Worm (Caenorhabditis elegans) whole organism, L1 larva: Measurements from ENCODE around the gene col-170.

Experiments used
- C04F5.9 ChIP-seq: sonication (generic microtip); optimal IDR thresholded peaks from 2 replicates; lab custom pipeline; 2016; ENCODE audit warnings: missing genetic modification characterization, missing compliant biosample characterization
- C34B4.2 ChIP-seq: sonication (generic microtip); optimal IDR thresholded peaks from 2 replicates; lab custom pipeline; 2017; ENCODE audit warnings: mild to moderate bottlenecking, missing genetic modification characterization, missing compliant biosample characterization
- ceh-8 ChIP-seq: fragments of 200-800 bp; sonication (Bioruptor generic); optimal IDR thresholded peaks from 2 replicates; lab custom pipeline; 2018; ENCODE audit warnings: mild to moderate bottlenecking, missing genetic modification characterization, moderate library complexity, missing compliant biosample characterization
- ceh-82 ChIP-seq, 3 experiments: fragments of 150-350 bp in 1 of 3; sonication (generic microtip) in 2 of 3; optimal IDR thresholded peaks; 2 replicates each; lab custom pipeline; 2014 to 2017; ENCODE audit warnings: missing biosample characterization in 3 of 3, missing genetic modification characterization in 3 of 3
- efl-1 ChIP-seq, 4 experiments: fragments of 150-350 bp; optimal IDR thresholded peaks in 3 of 4; peaks in 1 of 4; 1 replicate in 1 of 4; 2 replicates in 3 of 4; lab custom pipeline; 2014; ENCODE audit warnings: missing biosample characterization in 2 of 4, missing genetic modification characterization in 2 of 4, missing genetic modification reagents in 2 of 4
- elt-3 ChIP-seq, 6 experiments: fragments of 150-350 bp in 1 of 6; sonication (generic microtip); optimal IDR thresholded peaks; 2 replicates each; lab custom pipeline; 2017 to 2018; ENCODE audit warnings: missing biosample characterization in 6 of 6, missing genetic modification characterization in 6 of 6, inconsistent platforms in 1 of 6
- fkh-10 ChIP-seq: sonication (generic microtip); optimal IDR thresholded peaks from 2 replicates; lab custom pipeline; 2017; ENCODE audit warnings: missing biosample characterization, missing genetic modification reagents, missing genetic modification characterization
- grh-1 ChIP-seq: fragments of 200-800 bp; sonication (Bioruptor generic); IDR thresholded peaks from 2 replicates; pipeline ENCODE4 v1.3.6; 2022; ENCODE audit warnings: missing genetic modification reagents, missing genetic modification characterization, missing compliant biosample characterization
- hlh-17 ChIP-seq: fragments of 200-800 bp; sonication (Bioruptor generic); optimal IDR thresholded peaks from 2 replicates; lab custom pipeline; 2018; ENCODE audit warnings: missing genetic modification characterization, mild to moderate bottlenecking, missing compliant biosample characterization, moderate library complexity, borderline replicate concordance
- hlh-4 ChIP-seq: sonication (generic microtip); optimal IDR thresholded peaks from 2 replicates; lab custom pipeline; 2016; ENCODE audit warnings: mild to moderate bottlenecking, missing genetic modification characterization, missing compliant biosample characterization
- irx-1 ChIP-seq: sonication (generic microtip); optimal IDR thresholded peaks from 2 replicates; lab custom pipeline; 2016; ENCODE audit warnings: missing genetic modification characterization, missing compliant biosample characterization
- isw-1 ChIP-seq: fragments of 200-800 bp; sonication (Bioruptor generic); IDR thresholded peaks from 2 replicates; pipeline ENCODE4 v1.3.6; 2022; ENCODE audit warnings: missing genetic modification characterization, missing compliant biosample characterization
- jun-1 ChIP-seq: fragments of 150-350 bp; optimal IDR thresholded peaks from 2 replicates; lab custom pipeline; 2014; ENCODE audit warnings: missing biosample characterization, missing genetic modification reagents, missing genetic modification characterization
- lin-39 ChIP-seq: fragments of 150-350 bp; optimal IDR thresholded peaks from 2 replicates; lab custom pipeline; 2014; ENCODE audit warnings: missing biosample characterization, missing genetic modification reagents, missing genetic modification characterization
- lir-3 ChIP-seq: sonication (generic microtip); optimal IDR thresholded peaks from 2 replicates; lab custom pipeline; 2016; ENCODE audit warnings: mild to moderate bottlenecking, missing genetic modification characterization, moderate library complexity, missing compliant biosample characterization; ENCODE audit not compliant: poor library complexity
- lsy-2 ChIP-seq, 2 experiments: fragments of 150-350 bp; optimal IDR thresholded peaks; 2 replicates each; lab custom pipeline; 2014; ENCODE audit warnings: missing biosample characterization in 2 of 2, missing genetic modification characterization in 2 of 2
- mdl-1 ChIP-seq, 2 experiments: fragments of 150-350 bp; optimal IDR thresholded peaks; 2 replicates each; lab custom pipeline; 2014 to 2017; ENCODE audit warnings: missing biosample characterization in 2 of 2, missing genetic modification characterization in 2 of 2, inconsistent platforms in 1 of 2
- mef-2 ChIP-seq: fragments of 150-350 bp; optimal IDR thresholded peaks from 2 replicates; lab custom pipeline; 2014; ENCODE audit warnings: missing biosample characterization, missing genetic modification characterization
- nhr-12 ChIP-seq: sonication (generic microtip); optimal IDR thresholded peaks from 2 replicates; lab custom pipeline; 2017; ENCODE audit warnings: missing biosample characterization, missing genetic modification characterization
- nhr-20 ChIP-seq: sonication (generic microtip); optimal IDR thresholded peaks from 2 replicates; lab custom pipeline; 2016; ENCODE audit warnings: mild to moderate bottlenecking, missing genetic modification characterization, missing compliant biosample characterization
- nhr-84 ChIP-seq: sonication (generic microtip); optimal IDR thresholded peaks from 2 replicates; lab custom pipeline; 2017; ENCODE audit warnings: missing biosample characterization, missing genetic modification characterization
- snpc-4 ChIP-seq: fragments of 150-350 bp; optimal IDR thresholded peaks from 2 replicates; lab custom pipeline; 2014; ENCODE audit warnings: missing biosample characterization, missing genetic modification characterization
- snu-23 ChIP-seq: sonication (generic microtip); optimal IDR thresholded peaks from 2 replicates; lab custom pipeline; 2016; ENCODE audit warnings: missing genetic modification characterization, missing compliant biosample characterization
- sup-37 ChIP-seq: fragments of 200-800 bp; sonication (Bioruptor generic); optimal IDR thresholded peaks from 2 replicates; lab custom pipeline; 2018; ENCODE audit warnings: mild to moderate bottlenecking, missing genetic modification characterization, missing compliant biosample characterization
- swsn-7 ChIP-seq: sonication (generic microtip); optimal IDR thresholded peaks from 2 replicates; lab custom pipeline; 2016; ENCODE audit warnings: missing genetic modification characterization, missing compliant biosample characterization
- unc-130 ChIP-seq: fragments of 150-350 bp; optimal IDR thresholded peaks from 2 replicates; lab custom pipeline; 2017; ENCODE audit warnings: missing biosample characterization, missing genetic modification characterization, inconsistent platforms
- unc-62 ChIP-seq: fragments of 150-350 bp; optimal IDR thresholded peaks from 2 replicates; lab custom pipeline; 2014; ENCODE audit warnings: missing biosample characterization, missing genetic modification reagents, missing genetic modification characterization
- vab-15 ChIP-seq: sonication (generic microtip); optimal IDR thresholded peaks from 2 replicates; lab custom pipeline; 2017; ENCODE audit warnings: missing genotype, mild to moderate bottlenecking, missing genetic modification characterization, missing compliant biosample characterization
- zag-1 ChIP-seq: fragments of 150-350 bp; optimal IDR thresholded peaks from 2 replicates; lab custom pipeline; 2014; ENCODE audit warnings: missing biosample characterization, missing genetic modification characterization
- ztf-11 ChIP-seq, 2 experiments: sonication (generic microtip); optimal IDR thresholded peaks; 2 replicates each; lab custom pipeline; 2016 to 2017; ENCODE audit warnings: missing genetic modification characterization in 2 of 2, missing biosample characterization in 1 of 2, missing compliant biosample characterization in 1 of 2

Gene col-170

DNA sequence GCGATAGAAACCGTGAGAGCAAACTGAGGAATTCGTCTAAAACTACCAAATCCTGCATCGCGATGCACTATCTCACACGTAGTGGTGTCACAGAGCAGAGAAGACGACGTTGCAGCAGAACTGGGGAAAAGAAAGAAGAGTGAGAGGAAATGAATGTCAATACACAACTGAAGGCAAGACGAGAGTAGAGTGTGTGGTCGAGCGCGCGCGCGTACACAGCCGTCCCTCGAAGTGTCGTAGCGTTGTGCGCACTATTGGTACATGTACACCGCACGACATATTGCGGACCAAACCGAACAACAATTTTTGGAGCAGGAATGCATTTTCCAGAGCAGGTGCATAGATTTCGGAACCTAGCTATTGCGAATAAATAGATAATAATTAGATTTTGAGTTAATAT, 46.9 kb downstream of the col-170 start (continued):
- TF ChIP-seq irx-1 (tag; lab: Kevin White, UChicago), result peak; percentile 23
- TF ChIP-seq C04F5.9, result no peak
- peak; percentile 31 for TF ChIP-seq unc-130 (tag; lab: Kevin White, UChicago)
- TF ChIP-seq nhr-84 (tag; lab: Kevin White, UChicago), result no peak
- peak; percentile 29 to 47 for TF ChIP-seq efl-1 (optimal IDR thresholded peaks at IDR 0.05; lab: Kevin White, UChicago)
- TF ChIP-seq efl-1 (GFP tag; optimal IDR thresholded peaks at IDR 0.05 in 1 of 2; lab: Kevin White, UChicago), result peak; percentile 53 to 60
- no peak for TF ChIP-seq ztf-11 (tag; optimal IDR thresholded peaks at IDR 0.05; lab: Kevin White, UChicago)
- TF ChIP-seq unc-62 (GFP tag; lab: Kevin White, UChicago), result no peak
- TF ChIP-seq hlh-17 (GFP tag; lab: Kevin White, UChicago), result no peak
- no peak for TF ChIP-seq vab-15 (tag; lab: Kevin White, UChicago)
- TF ChIP-seq jun-1, result no peak
- TF ChIP-seq fkh-10 (GFP tag; lab: Kevin White, UChicago), result peak; percentile 20
- peak; percentile 80 for TF ChIP-seq nhr-20 (tag; lab: Kevin White, UChicago)
- no peak for TF ChIP-seq mef-2 (tag; lab: Kevin White, UChicago)
- no peak for TF ChIP-seq elt-3 (tag; optimal IDR thresholded peaks at IDR 0.05; lab: Kevin White, UChicago)
- no peak for TF ChIP-seq hlh-4 (tag; lab: Kevin White, UChicago)
- peak; percentile 27 to 80 (median 50) for TF ChIP-seq ceh-82 (tag; optimal IDR thresholded peaks at IDR 0.05; lab: Kevin White, UChicago)
- no peak; the same call in 1 of the 2 replicates for TF ChIP-seq isw-1 (GFP tag; lab: Robert Waterston, UW)
- TF ChIP-seq C34B4.2 (tag; lab: Kevin White, UChicago), result no peak
- TF ChIP-seq snpc-4 (tag; lab: Kevin White, UChicago), result no peak
- peak; percentile 74 for TF ChIP-seq snu-23 (GFP tag; lab: Kevin White, UChicago)
- peak; percentile 33 to 66 for TF ChIP-seq lsy-2 (tag; optimal IDR thresholded peaks at IDR 0.05; lab: Kevin White, UChicago)
- no peak for TF ChIP-seq nhr-12 (tag; lab: Kevin White, UChicago)
- peak; percentile 61 for TF ChIP-seq swsn-7 (tag; lab: Kevin White, UChicago)
- TF ChIP-seq zag-1 (tag; lab: Kevin White, UChicago), result no peak
- TF ChIP-seq lir-3 (tag; lab: Kevin White, UChicago), result no peak
- no peak for TF ChIP-seq lin-39 (tag; lab: Kevin White, UChicago)
- peak; percentile 46 for TF ChIP-seq sup-37 (GFP tag; lab: Kevin White, UChicago)
- TF ChIP-seq mdl-1 (tag; optimal IDR thresholded peaks at IDR 0.05; lab: Kevin White, UChicago), result peak in 1 of 2 experiments; percentile 49
- no peak for TF ChIP-seq ceh-8 (GFP tag; lab: Kevin White, UChicago)
- no peak for TF ChIP-seq grh-1 (GFP tag; lab: Robert Waterston, UW)
